Worm (Caenorhabditis elegans) whole organism, mixed stage, embryonic: ENCODE results near the gene twk-44.

Source experiments
- mep-1 ChIP-seq: fragments of 150-350 bp; optimal IDR thresholded peaks from 2 replicates; lab custom pipeline; 2017; ENCODE audit warnings: missing biosample characterization, missing genetic modification reagents, missing genetic modification characterization, inconsistent platforms
- unc-62 ChIP-seq: fragments of 150-350 bp; optimal IDR thresholded peaks from 2 replicates; lab custom pipeline; 2014; ENCODE audit warnings: missing biosample characterization, missing genetic modification reagents, missing genetic modification characterization
- ztf-11 ChIP-seq: fragments of 150-350 bp; optimal IDR thresholded peaks from 2 replicates; lab custom pipeline; 2014; ENCODE audit warnings: missing biosample characterization, missing genetic modification characterization

- TF ChIP-seq mep-1 (tag; lab: Kevin White, UChicago) (peak; percentile 64), unc-62 (peak; percentile 8), ztf-11 (tag; lab: Kevin White, UChicago) (no peak)
These were observed 29.6 kb upstream of the twk-44 start, which contains the start of gene T04F8.2 for ce11 chrX:11656519-11657006.
